ENCODE assay signal across 4 worm cellular contexts in genomic region chrIV:9216437-9216836, ce11.
TF ChIP-seq lines count a peak whose summit lies in the region.

No protein-coding gene starts in this region.

TF ChIP-seq in whole organism, L2 larva, 48 proteins besides CTCF, POLR2A, EP300 and RAD21 (continues in another document):
- TF ChIP-seq nhr-77 (tag; optimal IDR thresholded peaks at IDR 0.05; lab: Kevin White, UChicago) (no peak), elt-1 (tag; optimal IDR thresholded peaks at IDR 0.05; lab: Kevin White, UChicago) (no peak), R02D3.7 (tag; optimal IDR thresholded peaks at IDR 0.05; lab: Kevin White, UChicago) (no peak), sem-4 (tag; optimal IDR thresholded peaks at IDR 0.05; lab: Kevin White, UChicago) (peak; percentile 66), nhr-237 (tag; optimal IDR thresholded peaks at IDR 0.05; lab: Kevin White, UChicago) (no peak), lin-11 (tag; optimal IDR thresholded peaks at IDR 0.05; lab: Kevin White, UChicago) (peak; percentile 39), crh-2 (tag; optimal IDR thresholded peaks at IDR 0.05; lab: Kevin White, UChicago) (peak; percentile 63), ceh-82 (tag; optimal IDR thresholded peaks at IDR 0.05; lab: Kevin White, UChicago) (no peak), aly-2 (tag; optimal IDR thresholded peaks at IDR 0.05; lab: Kevin White, UChicago) (no peak), mdl-1 (tag; optimal IDR thresholded peaks at IDR 0.05; lab: Kevin White, UChicago) (peak; percentile 79 to 89), nhr-129 (tag; optimal IDR thresholded peaks at IDR 0.05; lab: Kevin White, UChicago) (peak; percentile 60), unc-55 (GFP tag; optimal IDR thresholded peaks at IDR 0.05; lab: Kevin White, UChicago) (peak; percentile 55), lin-39 (tag; optimal IDR thresholded peaks at IDR 0.05; lab: Kevin White, UChicago) (no peak), egl-27 (tag; optimal IDR thresholded peaks at IDR 0.05; lab: Kevin White, UChicago) (peak; percentile 28), sma-9 (GFP tag; optimal IDR thresholded peaks at IDR 0.05; lab: Kevin White, UChicago) (peak; percentile 73), sma-9 (tag; optimal IDR thresholded peaks at IDR 0.05; lab: Kevin White, UChicago) (no peak), Y55F3AM.14 (GFP tag; optimal IDR thresholded peaks at IDR 0.05; lab: Kevin White, UChicago) (no peak), C34F6.9 (tag; optimal IDR thresholded peaks at IDR 0.05; lab: Kevin White, UChicago) (peak; percentile 76), F13H6.1 (tag; optimal IDR thresholded peaks at IDR 0.05; lab: Kevin White, UChicago) (peak; percentile 27), snpc-4 (tag; optimal IDR thresholded peaks at IDR 0.05; lab: Kevin White, UChicago) (peak; percentile 7), lsy-2 (tag; optimal IDR thresholded peaks at IDR 0.05; lab: Kevin White, UChicago) (peak in 1 of 2 experiments; percentile 66), mab-5 (tag; optimal IDR thresholded peaks at IDR 0.05; lab: Kevin White, UChicago) (peak; percentile 25), zag-1 (tag; optimal IDR thresholded peaks at IDR 0.05; lab: Kevin White, UChicago) (peak; percentile 64)

TF ChIP-seq in whole organism, L4 larva, 104 proteins besides CTCF, POLR2A, EP300 and RAD21 (continues in another document):
- no peak for TF ChIP-seq madf-9 (GFP tag; conservative IDR thresholded peaks at IDR 0.05; lab: Robert Waterston, UW)
- no peak for TF ChIP-seq aly-2 (tag; optimal IDR thresholded peaks at IDR 0.05; lab: Kevin White, UChicago)
- no peak for TF ChIP-seq F10B5.3 (tag; optimal IDR thresholded peaks at IDR 0.05; lab: Kevin White, UChicago)
- TF ChIP-seq mes-2 (tag; optimal IDR thresholded peaks at IDR 0.05; lab: Kevin White, UChicago; ENCODE audit: poor library complexity, severe bottlenecking): peak; percentile 60
- TF ChIP-seq daf-16 (GFP tag; optimal IDR thresholded peaks at IDR 0.05; lab: Kevin White, UChicago): no peak
- no peak for TF ChIP-seq daf-16 (tag; optimal IDR thresholded peaks at IDR 0.05; lab: Kevin White, UChicago)
- TF ChIP-seq lin-13 (GFP tag; optimal IDR thresholded peaks at IDR 0.05; lab: Kevin White, UChicago): no peak
- no peak for TF ChIP-seq D1046.2 (GFP tag; IDR thresholded peaks at IDR 0.05; lab: Robert Waterston, UW)
- TF ChIP-seq saeg-2 (GFP tag; IDR thresholded peaks at IDR 0.05; lab: Robert Waterston, UW): no peak
- TF ChIP-seq zfp-3 (GFP tag; conservative IDR thresholded peaks at IDR 0.05; lab: Robert Waterston, UW): no peak
- no peak for TF ChIP-seq spr-1 (tag; optimal IDR thresholded peaks at IDR 0.05; lab: Kevin White, UChicago)
- no peak for TF ChIP-seq dmd-6 (GFP tag; IDR thresholded peaks at IDR 0.05; lab: Robert Waterston, UW)
- 0 out of 2 replicates have a peak, but pooled peaks have one; percentile 32 for TF ChIP-seq ceh-20 (GFP tag; IDR thresholded peaks at IDR 0.05; lab: Robert Waterston, UW)
- peak; percentile 60 for TF ChIP-seq hlh-30 (tag; optimal IDR thresholded peaks at IDR 0.05; lab: Kevin White, UChicago; ENCODE audit: insufficient read depth)
- no peak for TF ChIP-seq unc-130 (GFP tag; optimal IDR thresholded peaks at IDR 0.05; lab: Kevin White, UChicago)
- peak in 1 of 2 experiments; percentile 92 for TF ChIP-seq mdl-1 (tag; optimal IDR thresholded peaks at IDR 0.05; lab: Kevin White, UChicago)
- no peak for TF ChIP-seq mdt-29 (GFP tag; IDR thresholded peaks at IDR 0.05; lab: Robert Waterston, UW)
- no peak for TF ChIP-seq madf-5 (GFP tag; IDR thresholded peaks at IDR 0.05; lab: Robert Waterston, UW)
- no peak for TF ChIP-seq ces-1 (GFP tag; optimal IDR thresholded peaks at IDR 0.05; lab: Kevin White, UChicago)
- TF ChIP-seq arid-1 (GFP tag; conservative IDR thresholded peaks at IDR 0.05; lab: Robert Waterston, UW): no peak
- no peak for TF ChIP-seq daf-12 (tag; optimal IDR thresholded peaks at IDR 0.05; lab: Kevin White, UChicago)
- peak; percentile 12 to 58 for TF ChIP-seq lsy-2 (tag; optimal IDR thresholded peaks at IDR 0.05; lab: Kevin White, UChicago)
- TF ChIP-seq set-16 (GFP tag; IDR thresholded peaks at IDR 0.05; lab: Robert Waterston, UW): no peak
- peak; percentile 19 for TF ChIP-seq mxl-3 (GFP tag; optimal IDR thresholded peaks at IDR 0.05; lab: Kevin White, UChicago)

TF ChIP-seq in whole organism, late embryonic, 69 proteins besides CTCF, POLR2A, EP300 and RAD21:
- TF ChIP-seq K02D7.2 (tag; optimal IDR thresholded peaks at IDR 0.05; lab: Kevin White, UChicago) (no peak), tbx-2 (tag; optimal IDR thresholded peaks at IDR 0.05; lab: Kevin White, UChicago) (peak; percentile 44), ahr-1 (tag; optimal IDR thresholded peaks at IDR 0.05; lab: Kevin White, UChicago) (no peak), elt-4 (tag; optimal IDR thresholded peaks at IDR 0.05; lab: Kevin White, UChicago) (no peak), nfya-1 (tag; optimal IDR thresholded peaks at IDR 0.05; lab: Kevin White, UChicago) (peak; percentile 37), unc-42 (tag; optimal IDR thresholded peaks at IDR 0.05; lab: Kevin White, UChicago) (peak; percentile 46), ceh-31 (tag; optimal IDR thresholded peaks at IDR 0.05; lab: Kevin White, UChicago) (peak; percentile 68), zip-5 (tag; optimal IDR thresholded peaks at IDR 0.05; lab: Kevin White, UChicago) (no peak), hlh-30 (tag; optimal IDR thresholded peaks at IDR 0.05; lab: Kevin White, UChicago; ENCODE audit: insufficient read depth) (peak; percentile 70)

TF ChIP-seq in whole organism, mixed stage, embryonic, 35 proteins besides CTCF, POLR2A, EP300 and RAD21:
- TF ChIP-seq ham-2 (GFP tag; optimal IDR thresholded peaks at IDR 0.05; lab: Kevin White, UChicago) (no peak), ces-1 (GFP tag; optimal IDR thresholded peaks at IDR 0.05; lab: Kevin White, UChicago) (peak; percentile 52), hlh-1 (tag; optimal IDR thresholded peaks at IDR 0.05; lab: Kevin White, UChicago) (peak; percentile 41), mep-1 (tag; optimal IDR thresholded peaks at IDR 0.05; lab: Kevin White, UChicago) (peak; percentile 49), sptf-1 (tag; optimal IDR thresholded peaks at IDR 0.05; lab: Kevin White, UChicago) (peak; percentile 9), unc-120 (tag; optimal IDR thresholded peaks at IDR 0.05; lab: Kevin White, UChicago; ENCODE audit: poor library complexity, severe bottlenecking) (peak; percentile 27)
